Fruit fly (Drosophila melanogaster) whole organism: ENCODE results near the gene CG4597.

ENCODE experiments used
- CG8478 ChIP-seq: fragments of >200 bp; optimal IDR thresholded peaks from 2 replicates; lab custom pipeline; 2018; ENCODE audit warnings: inconsistent platforms
- pan ChIP-seq: fragments of >200 bp; optimal IDR thresholded peaks from 2 replicates; lab custom pipeline; 2017
- psq ChIP-seq: fragments of >200 bp; optimal IDR thresholded peaks from 2 replicates; lab custom pipeline; 2017

DNA sequence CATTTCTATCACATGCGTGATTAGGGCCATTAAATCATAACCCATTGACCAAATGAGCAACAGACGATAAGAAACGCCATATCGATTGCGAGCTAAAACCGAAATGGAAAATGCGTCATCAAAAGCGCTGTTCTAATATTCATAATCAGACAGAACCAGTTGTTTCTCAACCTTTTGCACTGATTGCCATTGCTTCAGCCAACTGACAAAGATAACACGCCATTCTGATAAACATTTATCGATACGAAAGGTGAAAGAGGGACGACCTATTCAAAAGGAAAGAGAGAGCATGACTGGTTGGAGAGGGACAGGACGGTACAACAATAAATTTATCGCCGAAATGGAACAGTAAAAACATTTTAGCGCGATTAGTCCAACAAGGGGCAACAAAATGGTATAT lies 47.5 kb downstream of the CG4597 start:
- TF ChIP-seq psq (lab: Kevin White, UChicago) (no peak), CG8478 (lab: Kevin White, UChicago) (no peak), pan (no peak)
